Fruit fly (Drosophila melanogaster) whole organism, wandering third instar larva: ENCODE data around the gene rno.

Source experiments
- Abd-B ChIP-seq: fragments of >200 bp; optimal IDR thresholded peaks from 2 replicates; lab custom pipeline; 2017; ENCODE audit warnings: missing biosample characterization, missing genetic modification characterization
- CG32264 ChIP-seq: fragments of 200-800 bp; sonication (Bioruptor generic); optimal IDR thresholded peaks from 2 replicates; lab custom pipeline; 2016; ENCODE audit warnings: missing biosample characterization, missing genetic modification characterization
- CG9705 ChIP-seq: fragments of 200-800 bp; sonication (Bioruptor generic); optimal IDR thresholded peaks from 2 replicates; lab custom pipeline; 2018; ENCODE audit warnings: missing biosample characterization, mild to moderate bottlenecking, missing genetic modification characterization
- CrebA ChIP-seq: fragments of 200-800 bp; sonication (Bioruptor generic); optimal IDR thresholded peaks from 2 replicates; lab custom pipeline; 2016; ENCODE audit warnings: missing biosample characterization, mild to moderate bottlenecking, missing genetic modification characterization, borderline replicate concordance
- Dfd ChIP-seq: fragments of >200 bp; optimal IDR thresholded peaks from 2 replicates; lab custom pipeline; 2017; ENCODE audit warnings: missing biosample characterization, missing genetic modification characterization
- Dif ChIP-seq: fragments of 200-275, 200-300 bp; sonication (Bioruptor generic); optimal IDR thresholded peaks from 2 replicates; lab custom pipeline; 2018; ENCODE audit warnings: missing biosample characterization, missing genetic modification characterization; ENCODE audit not compliant: partially characterized antibody
- GATAd ChIP-seq: sonication (Bioruptor generic); optimal IDR thresholded peaks from 2 replicates; lab custom pipeline; 2016; ENCODE audit warnings: missing biosample characterization, missing genetic modification characterization
- HLH106 ChIP-seq: fragments of 200-800 bp; optimal IDR thresholded peaks from 3 replicates; lab custom pipeline; 2019; ENCODE audit warnings: missing biosample characterization, mild to moderate bottlenecking, missing genetic modification characterization, moderate library complexity
- Hnf4 ChIP-seq: fragments of 200-800 bp; sonication (Bioruptor generic); optimal IDR thresholded peaks from 2 replicates; lab custom pipeline; 2016; ENCODE audit warnings: missing biosample characterization, mild to moderate bottlenecking, missing genetic modification characterization
- Hr78 ChIP-seq: fragments of >200 bp; optimal IDR thresholded peaks from 2 replicates; lab custom pipeline; 2017; ENCODE audit warnings: missing biosample characterization, missing genetic modification characterization
- Hr83 ChIP-seq: fragments of 200-300 bp; sonication (Bioruptor generic); optimal IDR thresholded peaks from 2 replicates; lab custom pipeline; 2016; ENCODE audit warnings: missing biosample characterization, mild to moderate bottlenecking, missing genetic modification characterization, moderate library complexity; ENCODE audit not compliant: poor library complexity, severe bottlenecking
- Jra ChIP-seq: sonication (Bioruptor generic); optimal IDR thresholded peaks from 2 replicates; lab custom pipeline; 2016; ENCODE audit warnings: missing biosample characterization, missing genetic modification characterization
- Mio ChIP-seq: sonication (Bioruptor generic); optimal IDR thresholded peaks from 2 replicates; lab custom pipeline; 2016; ENCODE audit warnings: missing biosample characterization, missing genetic modification characterization
- Myc ChIP-seq: fragments of >200 bp; optimal IDR thresholded peaks from 2 replicates; lab custom pipeline; 2017
- N ChIP-seq: fragments of >200 bp; optimal IDR thresholded peaks from 2 replicates; lab custom pipeline; 2018; ENCODE audit warnings: missing biosample characterization, missing external identifiers, missing genetic modification characterization
- OdsH ChIP-seq: fragments of 200-800 bp; sonication (Bioruptor generic); optimal IDR thresholded peaks from 2 replicates; lab custom pipeline; 2016; ENCODE audit warnings: missing biosample characterization, mild to moderate bottlenecking, missing genetic modification characterization
- Rel ChIP-seq, 2 experiments: fragments of 200-800 bp; sonication (Bioruptor generic) in 1 of 2; optimal IDR thresholded peaks; 2 replicates in 1 of 2; 3 replicates in 1 of 2; lab custom pipeline; 2016 to 2019; ENCODE audit warnings: mild to moderate bottlenecking in 2 of 2, missing biosample characterization in 2 of 2, missing genetic modification characterization in 2 of 2, moderate library complexity in 1 of 2
- Sp1 ChIP-seq: fragments of 200-800 bp; sonication (Bioruptor generic); optimal IDR thresholded peaks from 3 replicates; lab custom pipeline; 2019; ENCODE audit warnings: missing biosample characterization, mild to moderate bottlenecking, missing genetic modification characterization, moderate library complexity
- br ChIP-seq: fragments of 200-800 bp; sonication (Bioruptor generic); optimal IDR thresholded peaks from 2 replicates; lab custom pipeline; 2016; ENCODE audit warnings: missing biosample characterization, missing genetic modification characterization
- brk ChIP-seq: fragments of 200-800 bp; sonication (Bioruptor generic); optimal IDR thresholded peaks from 2 replicates; lab custom pipeline; 2016; ENCODE audit warnings: missing biosample characterization, mild to moderate bottlenecking, missing genetic modification characterization
- dl ChIP-seq, 2 experiments: fragments of 175-275, 200-275 bp in 1 of 2; fragments of 200-275 bp in 1 of 2; sonication (Bioruptor generic); optimal IDR thresholded peaks; lab custom pipeline; 2018; ENCODE audit warnings: mild to moderate bottlenecking in 2 of 2, missing biosample characterization in 2 of 2, missing genetic modification characterization in 2 of 2, moderate library complexity in 2 of 2; ENCODE audit not compliant: partially characterized antibody in 2 of 2, insufficient read depth in 1 of 2
- dsf ChIP-seq: sonication (Bioruptor generic); optimal IDR thresholded peaks from 2 replicates; lab custom pipeline; 2016; ENCODE audit warnings: missing biosample characterization, missing genetic modification characterization, borderline replicate concordance
- ey ChIP-seq: fragments of 200-800 bp; sonication (Bioruptor generic); optimal IDR thresholded peaks from 2 replicates; lab custom pipeline; 2016; ENCODE audit warnings: missing biosample characterization, missing genetic modification characterization
- foxo ChIP-seq, 2 experiments: fragments of 200-800 bp; sonication (Bioruptor generic); optimal IDR thresholded peaks; 2 replicates in 1 of 2; 3 replicates in 1 of 2; lab custom pipeline; 2016 to 2017; ENCODE audit warnings: missing biosample characterization in 2 of 2, missing genetic modification characterization in 2 of 2
- fru ChIP-seq: fragments of 200-800 bp; sonication (Bioruptor generic); optimal IDR thresholded peaks from 3 replicates; lab custom pipeline; 2016; ENCODE audit warnings: missing biosample characterization, mild to moderate bottlenecking, missing genetic modification characterization
- h ChIP-seq: fragments of 200-800 bp; sonication (Bioruptor generic); optimal IDR thresholded peaks from 3 replicates; lab custom pipeline; 2016; ENCODE audit warnings: missing biosample characterization, mild to moderate bottlenecking, missing genetic modification characterization
- jim ChIP-seq: fragments of 175-275, 200-325 bp; sonication (Bioruptor generic); optimal IDR thresholded peaks from 2 replicates; lab custom pipeline; 2016; ENCODE audit warnings: missing biosample characterization, mild to moderate bottlenecking, missing genetic modification characterization
- lola ChIP-seq: fragments of >200 bp; optimal IDR thresholded peaks from 2 replicates; lab custom pipeline; 2017; ENCODE audit warnings: missing biosample characterization, missing genetic modification characterization
- pan ChIP-seq: fragments of >200 bp; optimal IDR thresholded peaks from 2 replicates; lab custom pipeline; 2017
- psq ChIP-seq: fragments of 200-800 bp; sonication (Bioruptor generic); optimal IDR thresholded peaks from 3 replicates; lab custom pipeline; 2017; ENCODE audit warnings: missing biosample characterization, mild to moderate bottlenecking, missing genetic modification characterization, moderate library complexity
- sage ChIP-seq: fragments of 200-800 bp; sonication (Bioruptor generic); optimal IDR thresholded peaks from 2 replicates; lab custom pipeline; 2016; ENCODE audit warnings: missing biosample characterization, mild to moderate bottlenecking, missing genetic modification characterization
- sv ChIP-seq: fragments of 200-800 bp; sonication (Bioruptor generic); optimal IDR thresholded peaks from 3 replicates; lab custom pipeline; 2016; ENCODE audit warnings: missing biosample characterization, missing genetic modification characterization
- tai ChIP-seq: sonication (Bioruptor generic); optimal IDR thresholded peaks from 2 replicates; lab custom pipeline; 2016; ENCODE audit warnings: missing biosample characterization, missing genetic modification characterization
- usp ChIP-seq: fragments of >200 bp; optimal IDR thresholded peaks from 2 replicates; lab custom pipeline; 2017; ENCODE audit warnings: missing biosample characterization, missing genetic modification characterization
- woc ChIP-seq: sonication (Bioruptor generic); optimal IDR thresholded peaks from 2 replicates; lab custom pipeline; 2016; ENCODE audit warnings: missing biosample characterization, mild to moderate bottlenecking, missing genetic modification characterization

rno gene

dm6 chr3L:184251-184650, 15.3 kb downstream of the rno start, which contains the start of the genes CG34140, Mkp and Mtch (continued):
- TF ChIP-seq OdsH (GFP tag; lab: Kevin White, UChicago) = peak; percentile 88
- no peak for TF ChIP-seq woc
- TF ChIP-seq dsf (GFP tag; lab: Kevin White, UChicago) = peak; percentile 88
- peak; percentile 85 for TF ChIP-seq Sp1 (GFP tag; lab: Kevin White, UChicago)
- no peak for TF ChIP-seq N
- peak; percentile 76 for TF ChIP-seq CG32264 (GFP tag; lab: Kevin White, UChicago)
- peak; percentile 93 for TF ChIP-seq h (GFP tag; lab: Kevin White, UChicago)
- TF ChIP-seq foxo (GFP tag; optimal IDR thresholded peaks at IDR 0.05; lab: Kevin White, UChicago) = peak; percentile 76 to 95
- no peak for TF ChIP-seq Hr78

dm6 chr3L:180262-180543, 19.4 kb downstream of the rno start:
- TF ChIP-seq Hr83 = peak; percentile 13
- no peak for TF ChIP-seq CG32264 (GFP tag; lab: Kevin White, UChicago)
- no peak for TF ChIP-seq HLH106 (tag; lab: Kevin White, UChicago)

dm6 chr3L:179490-180261, 19.9 kb downstream of the rno start, which contains the start of gene CG13875:
CG13875 (plus strand) TSS chr3L:179923.
- TF ChIP-seq dl (GFP tag; optimal IDR thresholded peaks at IDR 0.05; lab: Kevin White, UChicago; ENCODE audit: insufficient read depth in 1 of 2, partially characterized antibody in 2 of 2) (peak; percentile 49 to 77), OdsH (GFP tag; lab: Kevin White, UChicago) (no peak), CG9705 (GFP tag; lab: Kevin White, UChicago) (no peak), N (no peak), Dif (peak; percentile 88), brk (GFP tag; lab: Kevin White, UChicago) (no peak), usp (GFP tag; lab: Kevin White, UChicago) (no peak), fru (GFP tag; lab: Kevin White, UChicago) (no peak)
- TF ChIP-seq, all 38 proteins: peak for 2

dm6 chr3L:178913-179488, 20.6 kb downstream of the rno start, which contains the start of gene Vdup1:
Vdup1 (minus strand) TSS chr3L:178963.
- TF ChIP-seq Mio (GFP tag; lab: Kevin White, UChicago) = no peak
- no peak for TF ChIP-seq dl (GFP tag; optimal IDR thresholded peaks at IDR 0.05; lab: Kevin White, UChicago; ENCODE audit: insufficient read depth in 1 of 2, partially characterized antibody in 2 of 2)
- no peak for TF ChIP-seq N
- no peak for TF ChIP-seq Dfd (GFP tag; lab: Kevin White, UChicago)
- TF ChIP-seq tai = no peak
- no peak for TF ChIP-seq h (GFP tag; lab: Kevin White, UChicago)
- TF ChIP-seq jim (GFP tag; lab: Kevin White, UChicago) = no peak
- TF ChIP-seq CrebA (GFP tag; lab: Kevin White, UChicago) = no peak
- no peak for TF ChIP-seq Myc (lab: Kevin White, UChicago)
- TF ChIP-seq Abd-B (GFP tag; lab: Kevin White, UChicago) = no peak
- no peak for TF ChIP-seq Sp1 (GFP tag; lab: Kevin White, UChicago)
- TF ChIP-seq Rel (GFP tag; optimal IDR thresholded peaks at IDR 0.05; lab: Kevin White, UChicago) = no peak
- TF ChIP-seq Rel (tag; optimal IDR thresholded peaks at IDR 0.05; lab: Kevin White, UChicago) = no peak
- TF ChIP-seq lola (GFP tag; lab: Kevin White, UChicago) = no peak
- no peak for TF ChIP-seq Dif
- TF ChIP-seq woc = no peak
- no peak for TF ChIP-seq ey (GFP tag; lab: Kevin White, UChicago)
- no peak for TF ChIP-seq sv
- no peak for TF ChIP-seq dsf (GFP tag; lab: Kevin White, UChicago)

- TF ChIP-seq N (no peak), dl (GFP tag; optimal IDR thresholded peaks at IDR 0.05; lab: Kevin White, UChicago; ENCODE audit: insufficient read depth in 1 of 2, partially characterized antibody in 2 of 2) (peak in 1 of 2 experiments; percentile 34), pan (lab: Kevin White, UChicago) (no peak), GATAd (GFP tag; lab: Kevin White, UChicago) (no peak), tai (no peak), usp (GFP tag; lab: Kevin White, UChicago) (no peak), jim (GFP tag; lab: Kevin White, UChicago) (no peak), Hnf4 (no peak), foxo (GFP tag; optimal IDR thresholded peaks at IDR 0.05; lab: Kevin White, UChicago) (no peak), Hr83 (peak; percentile 37), psq (GFP tag; lab: Kevin White, UChicago) (peak; percentile 13), OdsH (GFP tag; lab: Kevin White, UChicago) (no peak), sage (no peak), sv (no peak), br (GFP tag; lab: Kevin White, UChicago) (no peak), Rel (GFP tag; optimal IDR thresholded peaks at IDR 0.05; lab: Kevin White, UChicago) (no peak), Rel (tag; optimal IDR thresholded peaks at IDR 0.05; lab: Kevin White, UChicago) (no peak), CG32264 (GFP tag; lab: Kevin White, UChicago) (no peak), Mio (GFP tag; lab: Kevin White, UChicago) (no peak), lola (GFP tag; lab: Kevin White, UChicago) (no peak), Jra (GFP tag; lab: Kevin White, UChicago) (peak; percentile 25), CrebA (GFP tag; lab: Kevin White, UChicago) (no peak), CG9705 (GFP tag; lab: Kevin White, UChicago) (no peak), Dif (peak; percentile 79), h (GFP tag; lab: Kevin White, UChicago) (no peak), Hr78 (no peak), Dfd (GFP tag; lab: Kevin White, UChicago) (no peak)
Measured at dm6 chr3L:178445-178844, 21.1 kb downstream of the rno start.
